Worm (Caenorhabditis elegans) whole organism, young adult: Measurements from ENCODE around the gene rps-14.

Source experiments
- D2030.7 ChIP-seq: fragments of 200-800 bp; sonication (Bioruptor generic); IDR thresholded peaks from 2 replicates; pipeline ENCODE4 v1.3.6; 2022; ENCODE audit warnings: missing genetic modification reagents, missing genetic modification characterization, missing compliant biosample characterization
- F52B5.7 ChIP-seq: sonication (generic microtip); optimal IDR thresholded peaks from 2 replicates; lab custom pipeline; 2016; ENCODE audit warnings: mild to moderate bottlenecking, missing genetic modification characterization, missing compliant biosample characterization
- aptf-3 ChIP-seq: fragments of 200-800 bp; sonication (Bioruptor generic); IDR thresholded peaks from 2 replicates; pipeline ENCODE4 v1.3.6; 2022; ENCODE audit warnings: missing genetic modification characterization, missing compliant biosample characterization
- bed-1 ChIP-seq: fragments of 200-800 bp; sonication (Bioruptor generic); IDR thresholded peaks from 2 replicates; pipeline ENCODE4 v1.3.6; 2022; ENCODE audit warnings: missing genetic modification reagents, missing genetic modification characterization, missing compliant biosample characterization
- ceh-58 ChIP-seq: fragments of 200-800 bp; sonication (Bioruptor generic); IDR thresholded peaks from 2 replicates; pipeline ENCODE4 v1.3.6; 2022; ENCODE audit warnings: missing genetic modification characterization, missing compliant biosample characterization
- ceh-91 ChIP-seq: fragments of 200-800 bp; sonication (Bioruptor generic); IDR thresholded peaks from 2 replicates; pipeline ENCODE4 v1.3.6; 2022; ENCODE audit warnings: missing genetic modification reagents, missing genetic modification characterization, missing compliant biosample characterization
- dpff-1 ChIP-seq: sonication (generic microtip); optimal IDR thresholded peaks from 2 replicates; lab custom pipeline; 2017; ENCODE audit warnings: mild to moderate bottlenecking, missing genetic modification characterization, missing compliant biosample characterization
- efl-1 ChIP-seq: fragments of 150-350 bp; optimal IDR thresholded peaks from 2 replicates; lab custom pipeline; 2014; ENCODE audit warnings: missing biosample characterization, missing genetic modification reagents, missing genetic modification characterization
- hlh-12 ChIP-seq: sonication (generic microtip); optimal IDR thresholded peaks from 2 replicates; lab custom pipeline; 2016; ENCODE audit warnings: missing genetic modification characterization, missing compliant biosample characterization
- nfyb-1 ChIP-seq: fragments of 200-800 bp; sonication (Bioruptor generic); IDR thresholded peaks from 2 replicates; pipeline ENCODE4 v1.3.6; 2022; ENCODE audit warnings: missing genetic modification reagents, missing genetic modification characterization, missing compliant biosample characterization
- rcor-1 ChIP-seq: fragments of 200-800 bp; sonication (Bioruptor generic); IDR thresholded peaks from 2 replicates; pipeline ENCODE4 v1.3.6; 2022; ENCODE audit warnings: missing genetic modification reagents, missing genetic modification characterization, missing compliant biosample characterization
- repo-1 ChIP-seq: sonication (generic microtip); optimal IDR thresholded peaks from 2 replicates; lab custom pipeline; 2017; ENCODE audit warnings: mild to moderate bottlenecking, missing genetic modification characterization, missing compliant biosample characterization
- ztf-18 ChIP-seq: sonication (generic microtip); optimal IDR thresholded peaks from 2 replicates; lab custom pipeline; 2016; ENCODE audit warnings: missing genotype, mild to moderate bottlenecking, missing genetic modification characterization, missing compliant biosample characterization

DNA sequence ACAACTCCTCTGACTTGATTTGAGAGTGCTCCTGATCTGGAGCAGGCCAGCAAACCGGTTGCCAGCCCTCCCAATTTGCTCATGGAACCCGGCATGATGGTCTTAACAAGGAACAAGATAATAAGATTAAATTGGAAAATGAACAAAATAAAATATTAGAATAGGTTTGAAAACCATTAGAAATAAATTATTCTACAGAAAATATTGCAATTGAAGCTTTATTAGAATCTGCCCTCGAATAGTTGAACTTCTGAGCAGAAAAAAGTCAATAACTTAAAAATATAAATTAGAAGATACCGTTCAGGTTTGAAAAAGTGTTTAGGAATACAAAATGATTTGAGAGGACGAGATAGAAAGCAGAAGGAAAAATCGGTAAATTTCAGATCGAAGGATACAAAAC is 20.7 kb downstream of the rps-14 start, which contains the start of gene nuo-4:
- TF ChIP-seq ztf-18 (tag; lab: Kevin White, UChicago) (no peak), dpff-1 (tag; lab: Kevin White, UChicago) (no peak), efl-1 (GFP tag; lab: Kevin White, UChicago) (no peak), hlh-12 (tag; lab: Kevin White, UChicago) (no peak), rcor-1 (GFP tag; lab: Robert Waterston, UW) (no peak), ceh-91 (GFP tag; lab: Robert Waterston, UW) (no peak), aptf-3 (GFP tag; lab: Robert Waterston, UW) (no peak), nfyb-1 (GFP tag; lab: Robert Waterston, UW) (no peak), F52B5.7 (tag; lab: Kevin White, UChicago) (no peak), repo-1 (tag; lab: Kevin White, UChicago) (no peak), bed-1 (GFP tag; lab: Robert Waterston, UW) (no peak), ceh-58 (no peak), D2030.7 (GFP tag; lab: Robert Waterston, UW) (no peak)
